Worm (Caenorhabditis elegans) whole organism, early embryonic: Measurements from ENCODE around the gene dmsr-15.

ENCODE experiments used
- B0310.2 ChIP-seq: sonication (generic microtip); optimal IDR thresholded peaks from 2 replicates; lab custom pipeline; 2016; ENCODE audit warnings: mild to moderate bottlenecking, missing genetic modification characterization, missing compliant biosample characterization
- aly-1 ChIP-seq: sonication (generic microtip); optimal IDR thresholded peaks from 2 replicates; lab custom pipeline; 2016; ENCODE audit warnings: missing genetic modification characterization, missing compliant biosample characterization
- ama-1 ChIP-seq: fragments of 150-350 bp; optimal IDR thresholded peaks from 2 replicates; lab custom pipeline; 2014
- ceh-13 ChIP-seq: fragments of 200-800 bp; sonication (Bioruptor generic); optimal IDR thresholded peaks from 2 replicates; lab custom pipeline; 2018; ENCODE audit warnings: mild to moderate bottlenecking, missing genetic modification characterization, missing compliant biosample characterization
- ets-7 ChIP-seq: sonication (generic microtip); optimal IDR thresholded peaks from 2 replicates; lab custom pipeline; 2016; ENCODE audit warnings: missing genotype, missing genetic modification characterization, missing compliant biosample characterization
- flt-1 ChIP-seq: fragments of 200-800 bp; sonication (Bioruptor generic); IDR thresholded peaks from 2 replicates; pipeline ENCODE4 v1.3.6; 2022; ENCODE audit warnings: missing genetic modification characterization, missing compliant biosample characterization
- hnd-1 ChIP-seq: sonication (generic microtip); optimal IDR thresholded peaks from 2 replicates; lab custom pipeline; 2016; ENCODE audit warnings: missing genetic modification characterization, missing compliant biosample characterization
- pes-1 ChIP-seq: fragments of 200-800 bp; sonication (Bioruptor generic); IDR thresholded peaks from 2 replicates; pipeline ENCODE4 v1.3.6; 2022; ENCODE audit warnings: missing genetic modification reagents, missing genetic modification characterization, missing compliant biosample characterization
- tbx-11 ChIP-seq: fragments of 200-800 bp; sonication (Bioruptor generic); IDR thresholded peaks from 2 replicates; pipeline ENCODE4 v1.3.6; 2022; ENCODE audit warnings: missing genetic modification characterization, missing compliant biosample characterization

DNA sequence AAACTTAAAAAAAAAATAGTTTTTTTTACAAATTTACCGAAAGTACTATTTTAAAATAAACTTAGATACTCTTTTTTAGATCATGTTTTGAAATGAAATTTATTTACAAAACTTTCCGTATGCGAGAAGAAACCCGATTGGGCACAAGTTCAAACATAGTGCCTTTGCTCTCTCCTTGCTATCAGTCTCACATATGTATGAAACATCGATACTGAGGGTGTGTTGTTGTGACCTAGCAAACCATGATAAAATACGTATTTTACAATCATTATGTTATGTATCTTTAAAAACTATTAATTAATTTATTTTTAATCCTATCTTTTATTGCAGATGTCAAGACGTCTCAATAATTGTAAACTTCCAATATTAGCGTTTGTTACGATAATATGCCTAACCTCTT, 18.6 kb downstream of the dmsr-15 start:
- TF ChIP-seq flt-1 (GFP tag; lab: Robert Waterston, UW) (no peak), hnd-1 (tag; lab: Kevin White, UChicago) (no peak), ets-7 (tag; lab: Kevin White, UChicago) (no peak), tbx-11 (GFP tag; lab: Robert Waterston, UW) (no peak), pes-1 (GFP tag; lab: Robert Waterston, UW) (no peak), ama-1 (no peak), aly-1 (tag; lab: Kevin White, UChicago) (no peak), ceh-13 (GFP tag; lab: Kevin White, UChicago) (no peak), B0310.2 (no peak)
